Fruit fly (Drosophila melanogaster) whole organism, embryonic: ENCODE results near the gene mus101.
A peak's percentile ranks its signal among the peaks of the same experiment; 100 is the strongest.

Experiments used
- Atf3 ChIP-seq: fragments of 200-800 bp; sonication (Bioruptor generic); optimal IDR thresholded peaks from 3 replicates; lab custom pipeline; 2016; ENCODE audit warnings: missing biosample characterization, missing genetic modification characterization
- Atf6 ChIP-seq: fragments of 200-800 bp; sonication (Bioruptor generic); IDR thresholded peaks from 2 replicates; pipeline ENCODE4 v1.3.6; 2022; ENCODE audit warnings: missing biosample characterization, missing genetic modification characterization
- C15 ChIP-seq: fragments of 200-800 bp; sonication (Bioruptor generic); IDR thresholded peaks from 3 replicates; pipeline ENCODE4 v1.3.6; 2022; ENCODE audit warnings: missing biosample characterization, missing genetic modification characterization
- CG11247 ChIP-seq: fragments of 200-800 bp; sonication (Bioruptor generic); IDR thresholded peaks from 2 replicates; pipeline ENCODE4 v1.3.6; 2022; ENCODE audit warnings: missing biosample characterization, missing genetic modification characterization
- CG11398 ChIP-seq: fragments of 200-800 bp; sonication (Bioruptor generic); optimal IDR thresholded peaks from 2 replicates; lab custom pipeline; 2016; ENCODE audit warnings: missing biosample characterization, missing genetic modification characterization
- CG11504 ChIP-seq: fragments of 200-800 bp; sonication (Bioruptor generic); optimal IDR thresholded peaks from 3 replicates; lab custom pipeline; 2019; ENCODE audit warnings: missing biosample characterization, mild to moderate bottlenecking, missing genetic modification characterization, moderate library complexity
- CG12219 ChIP-seq: fragments of 200-800 bp; sonication (Bioruptor generic); optimal IDR thresholded peaks from 3 replicates; lab custom pipeline; 2018; ENCODE audit warnings: missing biosample characterization, mild to moderate bottlenecking, missing genetic modification characterization
- CG13287 ChIP-seq: fragments of 200-800 bp; sonication (Bioruptor generic); IDR thresholded peaks from 2 replicates; pipeline ENCODE4 v1.3.6; 2022; ENCODE audit warnings: missing biosample characterization, missing genetic modification characterization; ENCODE audit not compliant: partially characterized antibody
- CG14667 ChIP-seq: fragments of 200-800 bp; sonication (Bioruptor generic); IDR thresholded peaks from 2 replicates; pipeline ENCODE4 v1.3.6; 2022; ENCODE audit warnings: missing biosample characterization, missing genetic modification characterization
- CG17385 ChIP-seq: fragments of 200-800 bp; sonication (Bioruptor generic); optimal IDR thresholded peaks from 3 replicates; lab custom pipeline; 2018; ENCODE audit warnings: missing biosample characterization, mild to moderate bottlenecking, missing genetic modification characterization
- CG30403 ChIP-seq: fragments of 200-800 bp; sonication (Bioruptor generic); optimal IDR thresholded peaks from 3 replicates; lab custom pipeline; 2016; ENCODE audit warnings: missing biosample characterization, missing genetic modification characterization
- CG3281 ChIP-seq: fragments of 200-800 bp; sonication (Bioruptor generic); optimal IDR thresholded peaks from 3 replicates; lab custom pipeline; 2017; ENCODE audit warnings: missing biosample characterization, mild to moderate bottlenecking, missing genetic modification characterization
- CG34224 ChIP-seq: fragments of 200-800 bp; sonication (Bioruptor generic); IDR thresholded peaks from 3 replicates; pipeline ENCODE4 v1.3.6; 2022; ENCODE audit warnings: missing biosample characterization, missing genetic modification characterization; ENCODE audit not compliant: partially characterized antibody
- CG4730 ChIP-seq: fragments of 200-800 bp; sonication (Bioruptor generic); IDR thresholded peaks from 2 replicates; pipeline ENCODE4 v1.3.6; 2022; ENCODE audit warnings: missing biosample characterization, missing genetic modification characterization
- CG6791 ChIP-seq: fragments of 200-800 bp; sonication (Bioruptor generic); IDR thresholded peaks from 3 replicates; pipeline ENCODE4 v1.3.6; 2022; ENCODE audit warnings: missing biosample characterization, missing genetic modification characterization; ENCODE audit not compliant: partially characterized antibody
- CG7556 ChIP-seq: fragments of 200-800 bp; sonication (Bioruptor generic); optimal IDR thresholded peaks from 2 replicates; lab custom pipeline; 2017; ENCODE audit warnings: missing biosample characterization, mild to moderate bottlenecking, missing genetic modification characterization
- Dek ChIP-seq: fragments of 200-800 bp; sonication (Bioruptor generic); optimal IDR thresholded peaks from 3 replicates; lab custom pipeline; 2019; ENCODE audit warnings: missing biosample characterization, mild to moderate bottlenecking, missing genetic modification characterization, moderate library complexity
- Doc3 ChIP-seq: fragments of 200-800 bp; sonication (Bioruptor generic); IDR thresholded peaks from 3 replicates; pipeline ENCODE4 v1.3.6; 2022; ENCODE audit warnings: missing biosample characterization, missing genetic modification characterization; ENCODE audit not compliant: partially characterized antibody
- E2f2 ChIP-seq: fragments of 200-800 bp; sonication (Bioruptor generic); IDR thresholded peaks from 2 replicates; pipeline ENCODE4 v1.3.6; 2022; ENCODE audit warnings: missing biosample characterization, missing genetic modification characterization
- H2.0 ChIP-seq: fragments of 200-800 bp; sonication (Bioruptor generic); IDR thresholded peaks from 2 replicates; pipeline ENCODE4 v1.3.6; 2022; ENCODE audit warnings: missing biosample characterization, missing genetic modification characterization
- HLHmδ ChIP-seq: fragments of 200-800 bp; sonication (Bioruptor generic); optimal IDR thresholded peaks from 2 replicates; lab custom pipeline; 2018; ENCODE audit warnings: missing biosample characterization, mild to moderate bottlenecking, missing genetic modification characterization, moderate library complexity
- Hand ChIP-seq: fragments of 200-800 bp; sonication (Bioruptor generic); optimal IDR thresholded peaks from 2 replicates; lab custom pipeline; 2017; ENCODE audit warnings: mild to moderate bottlenecking, missing biosample characterization, missing genetic modification reagents, missing genetic modification characterization
- Lhr ChIP-seq: fragments of 200-800 bp; sonication (Bioruptor generic); optimal IDR thresholded peaks from 3 replicates; lab custom pipeline; 2017; ENCODE audit warnings: mild to moderate bottlenecking, missing biosample characterization, missing genetic modification reagents, missing genetic modification characterization
- Lim3 ChIP-seq: fragments of 200-800 bp; sonication (Bioruptor generic); IDR thresholded peaks from 2 replicates; pipeline ENCODE4 v1.3.6; 2022; ENCODE audit warnings: missing biosample characterization, missing genetic modification characterization
- Mad ChIP-seq: fragments of 200-800 bp; sonication (Bioruptor generic); optimal IDR thresholded peaks from 2 replicates; lab custom pipeline; 2016; ENCODE audit warnings: missing biosample characterization, missing genetic modification characterization
- NC2α ChIP-seq: fragments of 200-800 bp; sonication (Bioruptor generic); optimal IDR thresholded peaks from 2 replicates; lab custom pipeline; 2016; ENCODE audit warnings: missing biosample characterization, missing genetic modification characterization
- Neu2 ChIP-seq: fragments of 200-800 bp; sonication (Bioruptor generic); optimal IDR thresholded peaks from 3 replicates; lab custom pipeline; 2016; ENCODE audit warnings: missing biosample characterization, missing genetic modification characterization, borderline replicate concordance
- Nf-YA ChIP-seq: fragments of 200-800 bp; sonication (Bioruptor generic); IDR thresholded peaks from 2 replicates; pipeline ENCODE4 v1.3.6; 2022; ENCODE audit warnings: missing biosample characterization, missing genetic modification characterization
- Nf-YC ChIP-seq: fragments of 200-800 bp; optimal IDR thresholded peaks from 3 replicates; lab custom pipeline; 2019; ENCODE audit warnings: missing biosample characterization, mild to moderate bottlenecking, missing genetic modification characterization, moderate library complexity
- Rfx ChIP-seq: fragments of 200-800 bp; sonication (Bioruptor generic); IDR thresholded peaks from 2 replicates; pipeline ENCODE4 v1.3.6; 2022; ENCODE audit warnings: missing biosample characterization, missing genetic modification characterization
- Side ChIP-seq: fragments of 200-800 bp; sonication (Bioruptor generic); optimal IDR thresholded peaks from 2 replicates; lab custom pipeline; 2016; ENCODE audit warnings: missing biosample characterization, missing genetic modification characterization
- Sox102F ChIP-seq: fragments of 200-800 bp; sonication (Bioruptor generic); optimal IDR thresholded peaks from 2 replicates; lab custom pipeline; 2018; ENCODE audit warnings: missing biosample characterization, mild to moderate bottlenecking, missing genetic modification characterization, moderate library complexity
- TFAM ChIP-seq: fragments of 200-800 bp; sonication (Bioruptor generic); optimal IDR thresholded peaks from 2 replicates; lab custom pipeline; 2017; ENCODE audit warnings: missing biosample characterization, missing genetic modification characterization, inconsistent platforms
- abd-A ChIP-seq: fragments of 200-800 bp; sonication (Bioruptor generic); optimal IDR thresholded peaks from 3 replicates; lab custom pipeline; 2019; ENCODE audit warnings: missing biosample characterization, mild to moderate bottlenecking, missing genetic modification characterization, moderate library complexity
- ac ChIP-seq: fragments of 200-800 bp; sonication (Bioruptor generic); optimal IDR thresholded peaks from 3 replicates; lab custom pipeline; 2017; ENCODE audit warnings: missing biosample characterization, mild to moderate bottlenecking, missing genetic modification characterization
- ara ChIP-seq: fragments of 200-800 bp; sonication (Bioruptor generic); IDR thresholded peaks from 2 replicates; pipeline ENCODE4 v1.3.6; 2022; ENCODE audit warnings: missing biosample characterization, missing genetic modification characterization
- btn ChIP-seq: fragments of 200-800 bp; sonication (Bioruptor generic); optimal IDR thresholded peaks from 2 replicates; lab custom pipeline; 2016; ENCODE audit warnings: missing biosample characterization, missing genetic modification characterization
- caup ChIP-seq: fragments of 200-800 bp; sonication (Bioruptor generic); optimal IDR thresholded peaks from 3 replicates; lab custom pipeline; 2017; ENCODE audit warnings: missing biosample characterization, mild to moderate bottlenecking, missing genetic modification characterization, moderate library complexity; ENCODE audit not compliant: severe bottlenecking
- esg ChIP-seq: fragments of 200-800 bp; sonication (Bioruptor generic); conservative IDR thresholded peaks from 2 replicates; pipeline ENCODE4 v1.3.6; 2022; ENCODE audit warnings: missing biosample characterization, missing genetic modification characterization
- fd64A ChIP-seq: fragments of 200-800 bp; sonication (Bioruptor generic); optimal IDR thresholded peaks from 3 replicates; lab custom pipeline; 2018; ENCODE audit warnings: missing biosample characterization, mild to moderate bottlenecking, missing genetic modification characterization
- gem ChIP-seq: fragments of 200-800 bp; sonication (Bioruptor generic); optimal IDR thresholded peaks from 2 replicates; lab custom pipeline; 2019; ENCODE audit warnings: missing biosample characterization, mild to moderate bottlenecking, missing genetic modification characterization, moderate library complexity
- gsb-n ChIP-seq: fragments of 200-800 bp; sonication (Bioruptor generic); optimal IDR thresholded peaks from 3 replicates; lab custom pipeline; 2018; ENCODE audit warnings: missing biosample characterization, mild to moderate bottlenecking, missing genetic modification characterization
- hbn ChIP-seq: fragments of 200-800 bp; sonication (Bioruptor generic); IDR thresholded peaks from 2 replicates; pipeline ENCODE4 v1.3.6; 2022; ENCODE audit warnings: missing biosample characterization, missing genetic modification characterization; ENCODE audit not compliant: partially characterized antibody
- hth ChIP-seq: fragments of >200 bp; optimal IDR thresholded peaks from 2 replicates; lab custom pipeline; 2017; ENCODE audit warnings: inconsistent platforms
- jing ChIP-seq: fragments of 200-800 bp; sonication (Bioruptor generic); optimal IDR thresholded peaks from 2 replicates; lab custom pipeline; 2018; ENCODE audit warnings: missing biosample characterization, mild to moderate bottlenecking, missing genetic modification characterization
- maf-S ChIP-seq: fragments of 200-800 bp; sonication (Bioruptor generic); optimal IDR thresholded peaks from 2 replicates; lab custom pipeline; 2016; ENCODE audit warnings: missing biosample characterization, missing genetic modification characterization
- sens-2 ChIP-seq: fragments of 200-800 bp; sonication (Bioruptor generic); IDR thresholded peaks from 2 replicates; pipeline ENCODE4 v1.3.6; 2022; ENCODE audit warnings: missing biosample characterization, missing genetic modification characterization
- slp2 ChIP-seq: fragments of 200-800 bp; sonication (Bioruptor generic); optimal IDR thresholded peaks from 2 replicates; lab custom pipeline; 2016; ENCODE audit warnings: missing biosample characterization, missing genetic modification characterization
- toy ChIP-seq: fragments of 200-800 bp; sonication (Bioruptor generic); IDR thresholded peaks from 2 replicates; pipeline ENCODE4 v1.3.6; 2022; ENCODE audit warnings: missing biosample characterization, missing genetic modification characterization
- ttk ChIP-seq: fragments of 200-800 bp; sonication (Bioruptor generic); IDR thresholded peaks from 2 replicates; pipeline ENCODE4 v2.1.2; 2022; ENCODE audit warnings: missing biosample characterization, missing genetic modification characterization
- vnd ChIP-seq: fragments of 200-800 bp; sonication (Bioruptor generic); IDR thresholded peaks from 3 replicates; pipeline ENCODE4 v1.3.6; 2022; ENCODE audit warnings: missing biosample characterization, missing genetic modification characterization; ENCODE audit not compliant: partially characterized antibody

Gene mus101

DNA sequence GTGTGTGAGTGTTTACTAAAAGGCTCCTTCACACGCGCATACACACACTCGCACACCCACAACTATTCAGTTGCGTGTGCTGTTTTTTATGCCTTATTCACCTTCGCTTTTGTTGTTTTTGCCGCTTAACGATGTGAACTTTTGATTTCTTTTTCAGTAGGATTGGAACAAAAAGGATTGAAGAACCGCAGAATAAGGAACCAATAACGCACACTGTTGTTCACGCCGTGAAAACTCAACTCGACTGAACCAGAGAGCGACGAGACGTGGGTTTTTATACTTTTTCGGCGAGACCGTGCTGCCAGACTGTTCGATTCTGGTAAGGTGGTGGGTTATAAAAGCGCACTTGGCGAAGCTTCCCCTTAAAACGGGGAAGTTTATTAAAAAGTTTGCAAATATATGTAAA is 33.1 kb downstream of the mus101 start, which contains the start of gene Pdcd4 (continued):
- no peak for TF ChIP-seq Atf6 (GFP tag; lab: Robert Waterston, UW)
- no peak for TF ChIP-seq fd64A (GFP tag; lab: Kevin White, UChicago)
- TF ChIP-seq Doc3 (GFP tag; lab: Robert Waterston, UW) = no peak
- TF ChIP-seq Nf-YC (tag; lab: Kevin White, UChicago) = peak; percentile 0
- TF ChIP-seq CG14667 (GFP tag; lab: Robert Waterston, UW) = no peak
- TF ChIP-seq vnd (GFP tag; lab: Robert Waterston, UW) = no peak
- TF ChIP-seq abd-A (tag; lab: Kevin White, UChicago) = peak; percentile 32
- TF ChIP-seq CG6791 (GFP tag; lab: Robert Waterston, UW) = peak; percentile 52; the same call in 1 of the 3 replicates
- TF ChIP-seq CG30403 (GFP tag; lab: Kevin White, UChicago) = peak; percentile 5
- TF ChIP-seq Lim3 (GFP tag; lab: Robert Waterston, UW) = no peak
- no peak for TF ChIP-seq CG11247 (GFP tag; lab: Robert Waterston, UW)
- TF ChIP-seq HLHmδ (GFP tag; lab: Kevin White, UChicago) = peak; percentile 2
- peak; percentile 41 for TF ChIP-seq NC2α (GFP tag; lab: Kevin White, UChicago)
- TF ChIP-seq E2f2 = peak; percentile 40; the same call in 1 of the 2 replicates
- no peak for TF ChIP-seq hth (lab: Kevin White, UChicago)
- TF ChIP-seq esg (GFP tag; lab: Robert Waterston, UW) = no peak
- TF ChIP-seq sens-2 (GFP tag; lab: Robert Waterston, UW) = no peak
- no peak for TF ChIP-seq gsb-n
- no peak for TF ChIP-seq ttk (GFP tag; lab: Robert Waterston, UW)
- no peak for TF ChIP-seq C15 (GFP tag; lab: Robert Waterston, UW)
- TF ChIP-seq gem (tag; lab: Kevin White, UChicago) = no peak
- TF ChIP-seq Atf3 (GFP tag; lab: Kevin White, UChicago) = no peak
- TF ChIP-seq hbn (GFP tag; lab: Robert Waterston, UW) = no peak
- TF ChIP-seq Side (GFP tag; lab: Kevin White, UChicago) = peak; percentile 16
- TF ChIP-seq caup = peak; percentile 57
- no peak for TF ChIP-seq Neu2 (GFP tag; lab: Kevin White, UChicago)
- no peak for TF ChIP-seq CG34224 (GFP tag; lab: Robert Waterston, UW)
- no peak for TF ChIP-seq CG3281 (GFP tag; lab: Kevin White, UChicago)
- TF ChIP-seq Sox102F (GFP tag; lab: Kevin White, UChicago) = no peak
- peak; percentile 17; the same call in 1 of the 2 replicates for TF ChIP-seq CG13287 (GFP tag; lab: Robert Waterston, UW)
- peak; percentile 3 for TF ChIP-seq CG11398 (GFP tag; lab: Kevin White, UChicago)
- no peak for TF ChIP-seq ac (GFP tag; lab: Kevin White, UChicago)
- TF ChIP-seq CG11504 (tag; lab: Kevin White, UChicago) = peak; percentile 7
- TF ChIP-seq Mad (GFP tag; lab: Kevin White, UChicago) = peak; percentile 24
- TF ChIP-seq jing (GFP tag; lab: Kevin White, UChicago) = no peak
- no peak for TF ChIP-seq H2.0 (GFP tag; lab: Robert Waterston, UW)
- no peak for TF ChIP-seq CG4730 (GFP tag; lab: Robert Waterston, UW)
- TF ChIP-seq Lhr (GFP tag; lab: Kevin White, UChicago) = peak; percentile 51
- no peak for TF ChIP-seq ara (GFP tag; lab: Robert Waterston, UW)
- no peak for TF ChIP-seq Hand (GFP tag; lab: Kevin White, UChicago)
- TF ChIP-seq Rfx = peak; percentile 49; the same call in 1 of the 2 replicates
- 0 out of 2 replicates have a peak, but pooled peaks have one; percentile 31 for TF ChIP-seq Nf-YA (GFP tag; lab: Robert Waterston, UW)
- no peak for TF ChIP-seq CG7556 (GFP tag; lab: Kevin White, UChicago)
- TF ChIP-seq TFAM = no peak
- TF ChIP-seq slp2 (GFP tag; lab: Kevin White, UChicago) = no peak
- peak; percentile 30 for TF ChIP-seq CG17385 (GFP tag; lab: Kevin White, UChicago)
- TF ChIP-seq maf-S (GFP tag; lab: Kevin White, UChicago) = peak; percentile 4
- TF ChIP-seq toy = no peak
- TF ChIP-seq btn (GFP tag; lab: Kevin White, UChicago) = no peak
- no peak for TF ChIP-seq CG12219
- TF ChIP-seq Dek (tag; lab: Kevin White, UChicago) = peak; percentile 33
